Fruit fly (Drosophila melanogaster): ENCODE measurements around the gene CG8043.
A peak's percentile ranks its signal among the peaks of the same experiment; 100 is the strongest.

The CG8043 gene

dm6 chr3R:8715851-8716550 is 39.3 kb downstream of the CG8043 start, which contains the start of gene TMEM216 (continued):
- TF ChIP-seq Lpt (GFP tag; optimal IDR thresholded peaks at IDR 0.05): no peak
- no peak for TF ChIP-seq tin (GFP tag; optimal IDR thresholded peaks at IDR 0.05)
- no peak for TF ChIP-seq CG31441 (GFP tag; IDR thresholded peaks at IDR 0.05)
- TF ChIP-seq CG1792 (GFP tag; optimal IDR thresholded peaks at IDR 0.05): no peak
- no peak for TF ChIP-seq CG2889 (GFP tag; IDR thresholded peaks at IDR 0.05)
- no peak for TF ChIP-seq grn (GFP tag; optimal IDR thresholded peaks at IDR 0.05)
- peak; percentile 77 for TF ChIP-seq Ets97D (GFP tag; optimal IDR thresholded peaks at IDR 0.05)
- TF ChIP-seq CG7357 (GFP tag; IDR thresholded peaks at IDR 0.05): no peak
- TF ChIP-seq CG12071 (GFP tag; optimal IDR thresholded peaks at IDR 0.05): no peak
- no peak for TF ChIP-seq Adf1 (GFP tag; IDR thresholded peaks at IDR 0.05)
- no peak for TF ChIP-seq Kr (GFP tag; optimal IDR thresholded peaks at IDR 0.05)
- TF ChIP-seq fu2 (GFP tag; optimal IDR thresholded peaks at IDR 0.05): no peak
- no peak for TF ChIP-seq sisA (GFP tag; IDR thresholded peaks at IDR 0.05)
- no peak for TF ChIP-seq CG11504 (tag; optimal IDR thresholded peaks at IDR 0.05)
- TF ChIP-seq CG12391 (tag; optimal IDR thresholded peaks at IDR 0.05): no peak
- TF ChIP-seq bab2 (GFP tag; optimal IDR thresholded peaks at IDR 0.05): no peak
- no peak for TF ChIP-seq Neu2 (GFP tag; optimal IDR thresholded peaks at IDR 0.05; ENCODE audit: borderline replicate concordance)
- TF ChIP-seq Sry-β (GFP tag; optimal IDR thresholded peaks at IDR 0.05): peak; percentile 44
- TF ChIP-seq CG32532 (GFP tag; IDR thresholded peaks at IDR 0.05): no peak
- TF ChIP-seq Nf-YA (GFP tag; IDR thresholded peaks at IDR 0.05): no peak
- no peak for TF ChIP-seq klu (GFP tag; IDR thresholded peaks at IDR 0.05)
- no peak for TF ChIP-seq lilli (GFP tag; optimal IDR thresholded peaks at IDR 0.05)
- no peak for TF ChIP-seq yki (optimal IDR thresholded peaks at IDR 0.05)
- TF ChIP-seq CG6854 (GFP tag; optimal IDR thresholded peaks at IDR 0.05): no peak
- TF ChIP-seq kay (GFP tag; optimal IDR thresholded peaks at IDR 0.05): no peak
- TF ChIP-seq Chrac-16 (GFP tag; optimal IDR thresholded peaks at IDR 0.05): no peak
- TF ChIP-seq CG11398 (GFP tag; optimal IDR thresholded peaks at IDR 0.05): no peak
- no peak for TF ChIP-seq prd (optimal IDR thresholded peaks at IDR 0.05)
- no peak for TF ChIP-seq prd (GFP tag; IDR thresholded peaks at IDR 0.05)
- TF ChIP-seq caup (GFP tag; optimal IDR thresholded peaks at IDR 0.05; ENCODE audit: severe bottlenecking): no peak
- TF ChIP-seq Mes4 (GFP tag; optimal IDR thresholded peaks at IDR 0.05): peak; percentile 2
- TF ChIP-seq CG15696 (tag; optimal IDR thresholded peaks at IDR 0.05): no peak
- no peak for TF ChIP-seq otp (GFP tag; IDR thresholded peaks at IDR 0.05)
- TF ChIP-seq org-1 (GFP tag; optimal IDR thresholded peaks at IDR 0.05): no peak
- no peak for TF ChIP-seq GATAe (GFP tag; conservative IDR thresholded peaks at IDR 0.05)
- TF ChIP-seq jumu (GFP tag; optimal IDR thresholded peaks at IDR 0.05): no peak
- no peak for TF ChIP-seq hkb (optimal IDR thresholded peaks at IDR 0.05)
- TF ChIP-seq hkb (GFP tag; IDR thresholded peaks at IDR 0.05): no peak
- TF ChIP-seq CG7987 (GFP tag; optimal IDR thresholded peaks at IDR 0.05): peak; percentile 16
- TF ChIP-seq ATbp (GFP tag; optimal IDR thresholded peaks at IDR 0.05): no peak
- peak; percentile 49; the same call in 2 of the 3 replicates for TF ChIP-seq CG16813 (GFP tag; IDR thresholded peaks at IDR 0.05; ENCODE audit: partially characterized antibody)
- no peak for TF ChIP-seq lab (GFP tag; optimal IDR thresholded peaks at IDR 0.05)
- no peak for TF ChIP-seq Atf-2 (GFP tag; optimal IDR thresholded peaks at IDR 0.05)
- no peak for TF ChIP-seq CG7786 (GFP tag; optimal IDR thresholded peaks at IDR 0.05)
- TF ChIP-seq CG15073 (GFP tag; optimal IDR thresholded peaks at IDR 0.05): no peak
- no peak for TF ChIP-seq CG17361 (GFP tag; IDR thresholded peaks at IDR 0.05)
- TF ChIP-seq CG14014 (GFP tag; IDR thresholded peaks at IDR 0.05): no peak
- no peak for TF ChIP-seq CG10321 (GFP tag; IDR thresholded peaks at IDR 0.05)
- TF ChIP-seq crc (GFP tag; optimal IDR thresholded peaks at IDR 0.05): no peak
- no peak for TF ChIP-seq nerfin-1 (tag; optimal IDR thresholded peaks at IDR 0.05)
- TF ChIP-seq ase (GFP tag; IDR thresholded peaks at IDR 0.05): no peak
- no peak for TF ChIP-seq CG5953 (GFP tag; IDR thresholded peaks at IDR 0.05)
- no peak for TF ChIP-seq CG1529 (GFP tag; optimal IDR thresholded peaks at IDR 0.05)
